Fruit fly (Drosophila melanogaster): ENCODE data around the gene Obp85a.

Gene Obp85a

DNA sequence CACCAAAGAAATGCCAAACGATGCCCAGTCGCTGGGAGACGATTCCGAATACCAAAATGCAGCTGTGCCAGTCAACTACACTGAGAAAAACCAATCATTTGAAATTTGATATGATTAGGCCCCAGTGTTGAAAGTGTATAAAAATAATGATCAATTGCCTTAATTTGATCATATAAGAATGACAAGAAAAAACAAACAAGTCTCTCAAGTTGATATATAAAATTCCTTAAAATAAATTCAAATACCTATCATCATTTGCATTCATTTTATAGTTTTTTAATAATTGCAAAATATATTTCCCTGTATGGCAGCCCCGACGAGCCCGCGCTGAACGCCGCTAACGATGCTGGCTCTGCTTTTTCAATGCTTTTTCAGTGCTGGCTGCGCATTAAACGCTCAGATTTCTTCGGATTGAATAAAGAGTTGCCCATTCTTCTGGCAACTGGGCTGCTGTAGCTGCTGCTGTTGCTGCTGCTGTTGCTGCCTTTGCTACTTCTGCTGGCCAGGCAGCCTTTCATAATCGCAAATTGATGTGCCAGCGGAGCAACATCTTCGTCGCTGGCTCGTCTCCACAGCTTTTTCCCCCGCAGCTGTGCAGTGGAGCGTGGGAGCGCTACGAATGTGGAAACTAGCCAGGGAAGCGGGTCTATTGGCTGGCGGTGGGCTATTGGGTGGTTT lies 49.5 kb upstream of the Obp85a start (continued):
- TF ChIP-seq CG6765 (GFP tag; optimal IDR thresholded peaks at IDR 0.05) (no peak), GATAe (GFP tag; conservative IDR thresholded peaks at IDR 0.05) (no peak), pzg (GFP tag; optimal IDR thresholded peaks at IDR 0.05) (no peak), CG12219 (GFP tag; optimal IDR thresholded peaks at IDR 0.05) (peak; percentile 2), chm (GFP tag; IDR thresholded peaks at IDR 0.05) (no peak), CHES-1-like (GFP tag; optimal IDR thresholded peaks at IDR 0.05) (no peak), lbe (GFP tag; optimal IDR thresholded peaks at IDR 0.05) (no peak), CG10959 (GFP tag; IDR thresholded peaks at IDR 0.05) (no peak), sens-2 (GFP tag; IDR thresholded peaks at IDR 0.05) (no peak), Trl (optimal IDR thresholded peaks at IDR 0.05) (no peak), Trl (GFP tag; optimal IDR thresholded peaks at IDR 0.05) (no peak), org-1 (GFP tag; optimal IDR thresholded peaks at IDR 0.05) (no peak), Taf1 (GFP tag; IDR thresholded peaks at IDR 0.05) (no peak), ab (GFP tag; optimal IDR thresholded peaks at IDR 0.05) (no peak), salm (tag; optimal IDR thresholded peaks at IDR 0.05) (no peak), zfh1 (GFP tag; IDR thresholded peaks at IDR 0.05) (no peak), mirr (GFP tag; optimal IDR thresholded peaks at IDR 0.05) (no peak), TFAM (GFP tag; optimal IDR thresholded peaks at IDR 0.05) (no peak), sug (tag; optimal IDR thresholded peaks at IDR 0.05) (no peak), croc (GFP tag; conservative IDR thresholded peaks at IDR 0.05) (0 out of 3 replicates have a peak, but pooled peaks have one; percentile 24), Lim3 (GFP tag; IDR thresholded peaks at IDR 0.05) (no peak), chif (GFP tag; optimal IDR thresholded peaks at IDR 0.05) (no peak), Hr3 (GFP tag; optimal IDR thresholded peaks at IDR 0.05) (peak; percentile 27), Nf-YC (tag; optimal IDR thresholded peaks at IDR 0.05) (no peak), CG1792 (GFP tag; optimal IDR thresholded peaks at IDR 0.05) (no peak), phol (tag; optimal IDR thresholded peaks at IDR 0.05) (peak; percentile 58), az2 (GFP tag; optimal IDR thresholded peaks at IDR 0.05) (peak; percentile 19), zfh2 (GFP tag; optimal IDR thresholded peaks at IDR 0.05) (no peak), CG12942 (GFP tag; optimal IDR thresholded peaks at IDR 0.05) (no peak), CG15696 (tag; optimal IDR thresholded peaks at IDR 0.05) (no peak), amos (GFP tag; IDR thresholded peaks at IDR 0.05; ENCODE audit: partially characterized antibody) (no peak), bcd (GFP tag; optimal IDR thresholded peaks at IDR 0.05) (peak; percentile 13), mam (GFP tag; optimal IDR thresholded peaks at IDR 0.05) (no peak), her (GFP tag; optimal IDR thresholded peaks at IDR 0.05) (no peak), Mad (GFP tag; optimal IDR thresholded peaks at IDR 0.05) (no peak), CG10543 (GFP tag; optimal IDR thresholded peaks at IDR 0.05) (no peak), HLH4C (GFP tag; IDR thresholded peaks at IDR 0.05; ENCODE audit: partially characterized antibody) (no peak), Side (GFP tag; optimal IDR thresholded peaks at IDR 0.05) (no peak), Sox100B (GFP tag; optimal IDR thresholded peaks at IDR 0.05) (peak; percentile 42), CG3726 (GFP tag; IDR thresholded peaks at IDR 0.05) (no peak), CG6254 (GFP tag; optimal IDR thresholded peaks at IDR 0.05) (no peak), hth (optimal IDR thresholded peaks at IDR 0.05) (no peak), ken (GFP tag; IDR thresholded peaks at IDR 0.05) (no peak), crp (GFP tag; optimal IDR thresholded peaks at IDR 0.05) (no peak), Xrp1 (GFP tag; IDR thresholded peaks at IDR 0.05) (peak; percentile 37; the same call in 1 of the 2 replicates), pb (GFP tag; optimal IDR thresholded peaks at IDR 0.05) (no peak), vfl (GFP tag; optimal IDR thresholded peaks at IDR 0.05) (no peak), dysf (GFP tag; IDR thresholded peaks at IDR 0.05) (peak; percentile 31; the same call in 1 of the 3 replicates), CG2199 (GFP tag; IDR thresholded peaks at IDR 0.05) (no peak), Vsx1 (GFP tag; optimal IDR thresholded peaks at IDR 0.05) (peak; percentile 4), CG8290 (GFP tag; optimal IDR thresholded peaks at IDR 0.05) (peak; percentile 10), CG8290 (tag; optimal IDR thresholded peaks at IDR 0.05) (no peak)

Measured in whole organism, embryonic.